Worm (Caenorhabditis elegans): ENCODE data around the gene lbp-1.

Gene lbp-1

ce11 chrX:3247768-3248167 is 11.2 kb upstream of the lbp-1 start:
- TF ChIP-seq ama-1 (optimal IDR thresholded peaks at IDR 0.05), result no peak
- no peak for TF ChIP-seq ama-1 (GFP tag; optimal IDR thresholded peaks at IDR 0.05)
- TF ChIP-seq zfh-2 (GFP tag; conservative IDR thresholded peaks at IDR 0.05), result peak; percentile 67

ce11 chrX:3250481-3251091 is 8.4 kb upstream of the lbp-1 start, which contains the start of gene pqn-37:
pqn-37 (minus strand) TSS chrX:3250531.
- TF ChIP-seq hlh-26 (GFP tag; conservative IDR thresholded peaks at IDR 0.05) (no peak), F39B2.1 (GFP tag; IDR thresholded peaks at IDR 0.05) (no peak), madf-3 (GFP tag; IDR thresholded peaks at IDR 0.05) (no peak), ztf-26 (tag; optimal IDR thresholded peaks at IDR 0.05) (no peak), attf-5 (GFP tag; optimal IDR thresholded peaks at IDR 0.05) (no peak), ccch-3 (GFP tag; optimal IDR thresholded peaks at IDR 0.05) (no peak), cebp-2 (GFP tag; IDR thresholded peaks at IDR 0.05) (no peak), F57A8.1 (GFP tag; optimal IDR thresholded peaks at IDR 0.05) (no peak), hrde-1 (tag; optimal IDR thresholded peaks at IDR 0.05; ENCODE audit: borderline replicate concordance) (no peak), gei-17 (GFP tag; optimal IDR thresholded peaks at IDR 0.05) (no peak), sptf-2 (GFP tag; optimal IDR thresholded peaks at IDR 0.05) (no peak), Y95B8A.8 (GFP tag; IDR thresholded peaks at IDR 0.05) (no peak), F52B5.7 (tag; optimal IDR thresholded peaks at IDR 0.05) (no peak), Y53G8AR.9 (GFP tag; conservative IDR thresholded peaks at IDR 0.05) (no peak), madf-8 (GFP tag; conservative IDR thresholded peaks at IDR 0.05) (no peak), dox-1 (GFP tag; IDR thresholded peaks at IDR 0.05) (no peak), attf-3 (GFP tag; conservative IDR thresholded peaks at IDR 0.05) (no peak), rec-8 (tag; optimal IDR thresholded peaks at IDR 0.05) (no peak), ceh-100 (GFP tag; IDR thresholded peaks at IDR 0.05) (no peak)

ce11 chrX:3252500-3252899 is 6.4 kb upstream of the lbp-1 start, which contains the start of gene tba-9:
tba-9 (plus strand) TSS chrX:3252800.
- TF ChIP-seq zfh-2 (GFP tag; conservative IDR thresholded peaks at IDR 0.05), result peak; percentile 40
- TF ChIP-seq madf-10 (tag; optimal IDR thresholded peaks at IDR 0.05), result no peak

- TF ChIP-seq akir-1 (GFP tag; optimal IDR thresholded peaks at IDR 0.05) (no peak), lin-35 (GFP tag; optimal IDR thresholded peaks at IDR 0.05) (no peak), F33H1.4 (GFP tag; IDR thresholded peaks at IDR 0.05) (no peak), nhr-80 (tag; optimal IDR thresholded peaks at IDR 0.05) (peak; percentile 93), lag-1 (GFP tag; IDR thresholded peaks at IDR 0.05) (no peak), madf-3 (GFP tag; IDR thresholded peaks at IDR 0.05) (no peak), mes-4 (tag; optimal IDR thresholded peaks at IDR 0.05) (no peak)
These were observed 2.0 kb upstream of the lbp-1 start, which contains the start of gene lbp-3 for ce11 chrX:3256784-3257493. lbp-3 (plus strand) TSS chrX:3257372.

ce11 chrX:3260509-3260908 is 1.6 kb downstream of the lbp-1 start, which contains the start of gene lbp-2:
lbp-2 (plus strand) TSS chrX:3260610.
- TF ChIP-seq Y53F4B.3 (GFP tag; IDR thresholded peaks at IDR 0.05), result no peak
- no peak for TF ChIP-seq K12H6.12 (tag; optimal IDR thresholded peaks at IDR 0.05)
- TF ChIP-seq aptf-2 (GFP tag; conservative IDR thresholded peaks at IDR 0.05), result no peak
- TF ChIP-seq nhr-90 (tag; optimal IDR thresholded peaks at IDR 0.05), result no peak
- TF ChIP-seq Y79H2A.3 (GFP tag; conservative IDR thresholded peaks at IDR 0.05), result no peak
- no peak for TF ChIP-seq lin-54 (GFP tag; optimal IDR thresholded peaks at IDR 0.05)
- TF ChIP-seq hrde-1 (tag; optimal IDR thresholded peaks at IDR 0.05; ENCODE audit: borderline replicate concordance), result no peak
